Worm (Caenorhabditis elegans) whole organism, L3 larva: Measurements from ENCODE around the gene Y37H2A.7.

ENCODE experiments used
- jun-1 ChIP-seq: fragments of 150-350 bp; optimal IDR thresholded peaks from 2 replicates; lab custom pipeline; 2014; ENCODE audit warnings: missing biosample characterization, missing genetic modification reagents, missing genetic modification characterization
- mdl-1 ChIP-seq: fragments of 150-350 bp; optimal IDR thresholded peaks from 2 replicates; lab custom pipeline; 2014; ENCODE audit warnings: missing biosample characterization, missing genetic modification characterization
- nhr-28 ChIP-seq: fragments of 150-350 bp; optimal IDR thresholded peaks from 2 replicates; lab custom pipeline; 2014; ENCODE audit warnings: missing biosample characterization, missing genetic modification characterization
- nhr-76 ChIP-seq: fragments of 150-350 bp; sonication (generic microtip); optimal IDR thresholded peaks from 5 replicates; lab custom pipeline; 2014; ENCODE audit warnings: missing biosample characterization, missing genetic modification characterization
- skn-1 ChIP-seq: fragments of 150-350 bp; optimal IDR thresholded peaks from 2 replicates; lab custom pipeline; 2014; ENCODE audit warnings: missing biosample characterization, missing genetic modification characterization
- unc-39 ChIP-seq: sonication (generic microtip); optimal IDR thresholded peaks from 4 replicates; lab custom pipeline; 2017; ENCODE audit warnings: missing biosample characterization, missing genetic modification characterization
- ztf-4 ChIP-seq: fragments of 150-350 bp; optimal IDR thresholded peaks from 2 replicates; lab custom pipeline; 2014; ENCODE audit warnings: missing biosample characterization, missing genetic modification characterization

ce11 chrV:18106055-18106454, 28.2 kb downstream of the Y37H2A.7 start:
- no peak for TF ChIP-seq nhr-76
- TF ChIP-seq jun-1 (tag; lab: Kevin White, UChicago), result no peak
- TF ChIP-seq skn-1, result no peak
- TF ChIP-seq ztf-4, result no peak
- TF ChIP-seq mdl-1 (tag; lab: Kevin White, UChicago), result no peak
- no peak for TF ChIP-seq nhr-28 (tag; lab: Kevin White, UChicago)
- no peak for TF ChIP-seq unc-39 (tag; lab: Kevin White, UChicago)
